Fruit fly (Drosophila melanogaster) Kc167 (cell line): Measurements from ENCODE around the gene CG10508.

Experiments used
- Myc ChIP-seq: fragments of >200 bp; optimal IDR thresholded peaks from 2 replicates; lab custom pipeline; 2017; ENCODE audit warnings: missing external identifiers
- h ChIP-seq: fragments of >200 bp; optimal IDR thresholded peaks from 3 replicates; lab custom pipeline; 2018; ENCODE audit warnings: missing external identifiers

DNA sequence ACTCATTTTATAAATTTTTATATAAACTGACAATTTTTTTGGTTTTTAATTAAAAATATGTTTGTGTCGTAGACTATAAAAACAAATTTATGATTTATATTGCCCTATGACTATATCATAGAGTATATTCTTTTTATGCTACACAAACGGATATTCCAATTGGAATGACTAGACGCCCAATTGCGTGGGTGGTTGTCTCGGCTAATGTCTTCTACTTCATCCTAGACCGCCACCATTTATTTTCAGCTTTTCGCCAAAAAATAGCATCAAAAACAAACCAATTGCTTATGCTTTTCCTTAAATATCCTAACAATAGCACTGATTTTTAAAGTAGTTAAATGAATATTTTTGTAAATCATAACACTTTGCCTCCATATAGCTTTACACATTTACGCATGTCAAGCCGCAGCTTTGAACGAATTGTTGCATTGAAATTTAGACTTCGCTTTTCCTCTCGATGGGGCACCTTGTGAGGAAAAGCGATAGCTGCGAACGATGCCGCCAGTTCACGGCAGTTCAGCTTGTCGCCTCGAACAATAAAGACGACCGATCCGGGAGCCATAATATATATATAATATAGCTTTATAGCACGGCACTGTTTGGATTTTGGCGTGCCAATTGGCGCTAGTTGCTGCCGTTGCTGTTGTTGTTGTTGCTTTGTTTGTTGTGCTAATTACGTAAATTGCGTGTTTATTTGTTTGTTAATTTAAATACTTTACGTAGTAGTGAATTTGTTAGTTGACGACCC lies 7.8 kb upstream of the CG10508 start:
- no peak for TF ChIP-seq Myc (lab: Kevin White, UChicago)
- no peak for TF ChIP-seq h
